Fruit fly (Drosophila melanogaster) whole organism, prepupa: ENCODE data around the gene CG42784.

Source experiments
- Blimp-1 ChIP-seq: fragments of 200-800 bp; sonication (Bioruptor generic); optimal IDR thresholded peaks from 3 replicates; lab custom pipeline; 2017; ENCODE audit warnings: missing biosample characterization, missing genetic modification characterization, mild to moderate bottlenecking, moderate library complexity, missing genetic modification reagents
- CG10631 ChIP-seq: fragments of 200-800 bp; sonication (Bioruptor generic); optimal IDR thresholded peaks from 2 replicates; lab custom pipeline; 2016; ENCODE audit warnings: missing biosample characterization, missing genetic modification characterization
- CG10669 ChIP-seq: fragments of 200-800 bp; sonication (Bioruptor generic); optimal IDR thresholded peaks from 3 replicates; lab custom pipeline; 2018; ENCODE audit warnings: missing biosample characterization, mild to moderate bottlenecking, missing genetic modification characterization, moderate library complexity
- CG11294 ChIP-seq: fragments of 200-800 bp; sonication (Bioruptor generic); IDR thresholded peaks from 2 replicates; pipeline ENCODE4 v1.3.6; 2022; ENCODE audit warnings: missing biosample characterization, missing genetic modification characterization
- CG11762 ChIP-seq: fragments of 200-800 bp; sonication (Bioruptor generic); optimal IDR thresholded peaks from 3 replicates; lab custom pipeline; 2016; ENCODE audit warnings: missing biosample characterization, missing genetic modification characterization; ENCODE audit not compliant: insufficient read depth
- CG11902 ChIP-seq: fragments of 200-800 bp; sonication (Bioruptor generic); optimal IDR thresholded peaks from 3 replicates; lab custom pipeline; 2016; ENCODE audit warnings: missing biosample characterization, missing genetic modification characterization
- CG15336 ChIP-seq: fragments of 200-800 bp; sonication (Bioruptor generic); IDR thresholded peaks from 2 replicates; pipeline ENCODE4 v1.3.6; 2022; ENCODE audit warnings: missing biosample characterization, missing genetic modification characterization
- CG1621 ChIP-seq: fragments of 200-800 bp; sonication (Bioruptor generic); optimal IDR thresholded peaks from 3 replicates; lab custom pipeline; 2018; ENCODE audit warnings: missing biosample characterization, mild to moderate bottlenecking, missing genetic modification characterization
- CG16779 ChIP-seq: fragments of 200-800 bp; sonication (Bioruptor generic); optimal IDR thresholded peaks from 3 replicates; lab custom pipeline; 2017; ENCODE audit warnings: missing biosample characterization, mild to moderate bottlenecking, missing genetic modification characterization
- CG3032 ChIP-seq: fragments of 200-800 bp; optimal IDR thresholded peaks from 2 replicates; lab custom pipeline; 2019; ENCODE audit warnings: missing biosample characterization, mild to moderate bottlenecking, missing genetic modification characterization, moderate library complexity
- CG3919 ChIP-seq: fragments of 200-800 bp; sonication (Bioruptor generic); optimal IDR thresholded peaks from 3 replicates; lab custom pipeline; 2016; ENCODE audit warnings: missing biosample characterization, missing genetic modification characterization
- CG4318 ChIP-seq: fragments of 200-800 bp; sonication (Bioruptor generic); optimal IDR thresholded peaks from 3 replicates; lab custom pipeline; 2017; ENCODE audit warnings: missing biosample characterization, mild to moderate bottlenecking, missing genetic modification characterization
- CG6163 ChIP-seq: fragments of 200-800 bp; sonication (Bioruptor generic); IDR thresholded peaks from 3 replicates; pipeline ENCODE4 v1.3.6; 2022; ENCODE audit warnings: missing biosample characterization, missing genetic modification characterization
- CG6792 ChIP-seq: fragments of 200-800 bp; sonication (Bioruptor generic); optimal IDR thresholded peaks from 3 replicates; lab custom pipeline; 2016; ENCODE audit warnings: missing biosample characterization, missing genetic modification characterization
- CG6854 ChIP-seq: fragments of 200-800 bp; sonication (Bioruptor generic); optimal IDR thresholded peaks from 2 replicates; lab custom pipeline; 2017; ENCODE audit warnings: missing biosample characterization, mild to moderate bottlenecking, missing genetic modification characterization
- CG7368 ChIP-seq: fragments of 200-800 bp; sonication (Bioruptor generic); optimal IDR thresholded peaks from 3 replicates; lab custom pipeline; 2016; ENCODE audit warnings: missing biosample characterization, missing genetic modification characterization
- CG8119 ChIP-seq: fragments of 200-800 bp; sonication (Bioruptor generic); IDR thresholded peaks from 3 replicates; pipeline ENCODE4 v1.3.6; 2022; ENCODE audit warnings: missing biosample characterization, missing genetic modification characterization
- CG8319 ChIP-seq: fragments of 200-800 bp; sonication (Bioruptor generic); optimal IDR thresholded peaks from 3 replicates; lab custom pipeline; 2016; ENCODE audit warnings: missing biosample characterization, missing genetic modification characterization
- CG8632 ChIP-seq: fragments of 200-800 bp; sonication (Bioruptor generic); optimal IDR thresholded peaks from 3 replicates; lab custom pipeline; 2016; ENCODE audit warnings: missing biosample characterization, missing genetic modification characterization
- CG9139 ChIP-seq: fragments of 200-800 bp; sonication (Bioruptor generic); optimal IDR thresholded peaks from 3 replicates; lab custom pipeline; 2017; ENCODE audit warnings: missing biosample characterization, mild to moderate bottlenecking, missing genetic modification characterization
- Eip75B ChIP-seq: fragments of 200-800 bp; sonication (Bioruptor generic); optimal IDR thresholded peaks from 3 replicates; lab custom pipeline; 2016; ENCODE audit warnings: missing biosample characterization, missing genetic modification characterization
- Eip78C ChIP-seq: fragments of 200-800 bp; sonication (Bioruptor generic); peaks from one replicate; lab custom pipeline; 2016; ENCODE audit warnings: missing biosample characterization, missing genetic modification characterization
- Eip93F ChIP-seq: fragments of 200-800 bp; sonication (Bioruptor generic); optimal IDR thresholded peaks from 2 replicates; lab custom pipeline; 2016; ENCODE audit warnings: missing biosample characterization, mild to moderate bottlenecking, missing genetic modification characterization
- Ets21C ChIP-seq: fragments of 200-800 bp; sonication (Bioruptor generic); optimal IDR thresholded peaks from 3 replicates; lab custom pipeline; 2016; ENCODE audit warnings: missing biosample characterization, missing genetic modification characterization
- Ets96B ChIP-seq: fragments of 200-800 bp; optimal IDR thresholded peaks from 2 replicates; lab custom pipeline; 2019; ENCODE audit warnings: missing biosample characterization, mild to moderate bottlenecking, missing genetic modification characterization, moderate library complexity
- Hr38 ChIP-seq: sonication (Bioruptor generic); optimal IDR thresholded peaks from 2 replicates; lab custom pipeline; 2016; ENCODE audit warnings: missing biosample characterization, missing genetic modification characterization
- Hr39 ChIP-seq: fragments of 200-800 bp; sonication (Bioruptor generic); optimal IDR thresholded peaks from 2 replicates; lab custom pipeline; 2016; ENCODE audit warnings: missing biosample characterization, missing genetic modification characterization
- Hr4 ChIP-seq: fragments of 200-800 bp; sonication (Bioruptor generic); optimal IDR thresholded peaks from 3 replicates; lab custom pipeline; 2016; ENCODE audit warnings: missing biosample characterization, missing genetic modification characterization
- Lpt ChIP-seq: fragments of 200-800 bp; sonication (Bioruptor generic); optimal IDR thresholded peaks from 3 replicates; lab custom pipeline; 2016; ENCODE audit warnings: missing biosample characterization, missing genetic modification characterization
- Met ChIP-seq: fragments of 200-800 bp; sonication (Bioruptor generic); optimal IDR thresholded peaks from 3 replicates; lab custom pipeline; 2016; ENCODE audit warnings: missing biosample characterization, missing genetic modification characterization
- OdsH ChIP-seq: fragments of 200-800 bp; sonication (Bioruptor generic); optimal IDR thresholded peaks from 3 replicates; lab custom pipeline; 2016; ENCODE audit warnings: missing biosample characterization, missing genetic modification characterization
- Sox102F ChIP-seq: fragments of 200-800 bp; sonication (Bioruptor generic); optimal IDR thresholded peaks from 2 replicates; lab custom pipeline; 2016; ENCODE audit warnings: missing biosample characterization, mild to moderate bottlenecking, missing genetic modification characterization
- Sox14 ChIP-seq: fragments of 200-800 bp; sonication (Bioruptor generic); optimal IDR thresholded peaks from 3 replicates; lab custom pipeline; 2016; ENCODE audit warnings: missing biosample characterization, missing genetic modification characterization
- Sox15 ChIP-seq: fragments of 200-800 bp; sonication (Bioruptor generic); optimal IDR thresholded peaks from 3 replicates; lab custom pipeline; 2016; ENCODE audit warnings: missing biosample characterization, missing genetic modification characterization
- acj6 ChIP-seq: fragments of 200-800 bp; sonication (Bioruptor generic); optimal IDR thresholded peaks from 3 replicates; lab custom pipeline; 2016; ENCODE audit warnings: missing biosample characterization, missing genetic modification characterization
- cyc ChIP-seq: fragments of 200-800 bp; sonication (Bioruptor generic); optimal IDR thresholded peaks from 3 replicates; lab custom pipeline; 2016; ENCODE audit warnings: missing biosample characterization, missing genetic modification characterization
- dac ChIP-seq: fragments of 200-800 bp; sonication (Bioruptor generic); optimal IDR thresholded peaks from 2 replicates; lab custom pipeline; 2017; ENCODE audit warnings: missing biosample characterization, mild to moderate bottlenecking, missing genetic modification characterization
- dsx ChIP-seq: fragments of 200-800 bp; optimal IDR thresholded peaks from 3 replicates; lab custom pipeline; 2019; ENCODE audit warnings: missing biosample characterization, mild to moderate bottlenecking, missing genetic modification characterization, moderate library complexity; ENCODE audit not compliant: poor library complexity, severe bottlenecking
- eg ChIP-seq: fragments of 200-800 bp; sonication (Bioruptor generic); IDR thresholded peaks from 3 replicates; pipeline ENCODE4 v1.3.6; 2022; ENCODE audit warnings: missing biosample characterization, missing genetic modification characterization
- esn ChIP-seq: fragments of 200-800 bp; sonication (Bioruptor generic); optimal IDR thresholded peaks from 2 replicates; lab custom pipeline; 2016; ENCODE audit warnings: missing biosample characterization, mild to moderate bottlenecking, missing genetic modification characterization, moderate library complexity
- fd59A ChIP-seq: fragments of 200-800 bp; sonication (Bioruptor generic); optimal IDR thresholded peaks from 2 replicates; lab custom pipeline; 2017; ENCODE audit warnings: missing biosample characterization, mild to moderate bottlenecking, missing genetic modification characterization, missing genetic modification reagents
- fd85E ChIP-seq: fragments of 200-800 bp; sonication (Bioruptor generic); optimal IDR thresholded peaks from 3 replicates; lab custom pipeline; 2016; ENCODE audit warnings: missing biosample characterization, missing genetic modification characterization
- fkh ChIP-seq: fragments of 200-800 bp; sonication (Bioruptor generic); optimal IDR thresholded peaks from 3 replicates; lab custom pipeline; 2017; ENCODE audit warnings: missing biosample characterization, mild to moderate bottlenecking, missing genetic modification characterization, moderate library complexity
- lz ChIP-seq: fragments of 200-800 bp; sonication (Bioruptor generic); optimal IDR thresholded peaks from 3 replicates; lab custom pipeline; 2016; ENCODE audit warnings: missing biosample characterization, missing genetic modification characterization
- pdm3 ChIP-seq: fragments of 200-800 bp; sonication (Bioruptor generic); optimal IDR thresholded peaks from 3 replicates; lab custom pipeline; 2016; ENCODE audit warnings: missing biosample characterization, missing genetic modification characterization
- salr ChIP-seq, 2 experiments: fragments of 200-800 bp; sonication (Bioruptor generic); optimal IDR thresholded peaks; 3 replicates each; lab custom pipeline; 2016 to 2018; ENCODE audit warnings: missing biosample characterization in 2 of 2, missing genetic modification characterization in 2 of 2, mild to moderate bottlenecking in 1 of 2
- spab ChIP-seq: fragments of 200-800 bp; sonication (Bioruptor generic); optimal IDR thresholded peaks from 2 replicates; lab custom pipeline; 2017; ENCODE audit warnings: missing biosample characterization, mild to moderate bottlenecking, missing genetic modification characterization, missing genetic modification reagents
- svp ChIP-seq: fragments of 200-800 bp; sonication (Bioruptor generic); peaks from one replicate; lab custom pipeline; 2016; ENCODE audit warnings: missing biosample characterization, missing genetic modification characterization
- topi ChIP-seq: fragments of 200-800 bp; sonication (Bioruptor generic); optimal IDR thresholded peaks from 3 replicates; lab custom pipeline; 2016; ENCODE audit warnings: missing biosample characterization, missing genetic modification characterization

Gene CG42784

dm6 chr2L:13387255-13387654, 28.0 kb upstream of the CG42784 start, which contains the start of the genes Ing5 and CG7099 (continued):
- TF ChIP-seq fd59A (GFP tag; lab: Kevin White, UChicago) (peak; percentile 84), pdm3 (GFP tag; lab: Kevin White, UChicago) (peak; percentile 95), lz (peak; percentile 96), CG11762 (GFP tag; lab: Kevin White, UChicago) (peak; percentile 92), Blimp-1 (peak; percentile 78), topi (GFP tag; lab: Kevin White, UChicago) (peak; percentile 95), eg (GFP tag; lab: Robert Waterston, UW) (peak; percentile 96), cyc (GFP tag; lab: Kevin White, UChicago) (peak; percentile 95), CG11294 (peak; percentile 90), Hr38 (peak; percentile 19), CG3919 (GFP tag; lab: Kevin White, UChicago) (peak; percentile 96), Sox14 (GFP tag; lab: Kevin White, UChicago) (peak; percentile 95)

dm6 chr2L:13394903-13395302, 20.3 kb upstream of the CG42784 start, which contains the start of gene RpL24:
RpL24 (minus strand) TSS chr2L:13395131.
- TF ChIP-seq CG10669 (GFP tag; lab: Kevin White, UChicago) (peak; percentile 78), CG9139 (peak; percentile 87), CG16779 (tag; lab: Kevin White, UChicago) (peak; percentile 82), Hr38 (no peak), Eip78C (GFP tag; lab: Kevin White, UChicago) (peak; percentile 96), Blimp-1 (peak; percentile 75), Hr39 (peak; percentile 73), Hr4 (no peak), Ets21C (GFP tag; lab: Kevin White, UChicago) (no peak), CG15336 (GFP tag; lab: Robert Waterston, UW) (no peak), CG3032 (tag; lab: Kevin White, UChicago) (peak; percentile 65), lz (peak; percentile 90), CG8632 (GFP tag; lab: Kevin White, UChicago) (peak; percentile 77), Met (GFP tag; lab: Kevin White, UChicago) (peak; percentile 91), CG6854 (GFP tag; lab: Kevin White, UChicago) (peak; percentile 98), esn (GFP tag; lab: Kevin White, UChicago) (peak; percentile 93), CG8319 (GFP tag; lab: Kevin White, UChicago) (peak; percentile 73), Ets96B (tag; lab: Kevin White, UChicago) (peak; percentile 56), spab (GFP tag; lab: Kevin White, UChicago) (peak; percentile 70), CG11762 (GFP tag; lab: Kevin White, UChicago) (peak; percentile 76), Eip93F (GFP tag; lab: Kevin White, UChicago) (peak; percentile 23), OdsH (GFP tag; lab: Kevin White, UChicago) (peak; percentile 82), dsx (GFP tag; lab: Kevin White, UChicago) (no peak), CG11294 (peak; percentile 18; the same call in 1 of the 2 replicates), CG6163 (GFP tag; lab: Robert Waterston, UW) (peak; percentile 94), CG11902 (GFP tag; lab: Kevin White, UChicago) (peak; percentile 36), salr (GFP tag; optimal IDR thresholded peaks at IDR 0.05; lab: Kevin White, UChicago) (peak; percentile 19 to 91), Eip75B (GFP tag; lab: Kevin White, UChicago) (peak; percentile 89), CG6792 (GFP tag; lab: Kevin White, UChicago) (peak; percentile 78), Sox102F (peak; percentile 91), CG4318 (GFP tag; lab: Kevin White, UChicago) (no peak), Lpt (GFP tag; lab: Kevin White, UChicago) (peak; percentile 23), Sox15 (peak; percentile 1), dac (peak; percentile 75), CG8119 (GFP tag; lab: Robert Waterston, UW) (no peak), CG1621 (tag; lab: Kevin White, UChicago) (peak; percentile 73), fd85E (GFP tag; lab: Kevin White, UChicago) (peak; percentile 90), fkh (GFP tag; lab: Kevin White, UChicago) (no peak), svp (GFP tag; lab: Kevin White, UChicago) (no peak), CG7368 (GFP tag; lab: Kevin White, UChicago) (peak; percentile 91), pdm3 (GFP tag; lab: Kevin White, UChicago) (peak; percentile 85), acj6 (peak; percentile 85), cyc (GFP tag; lab: Kevin White, UChicago) (peak; percentile 84), CG10631 (GFP tag; lab: Kevin White, UChicago) (no peak), topi (GFP tag; lab: Kevin White, UChicago) (peak; percentile 90), Sox14 (GFP tag; lab: Kevin White, UChicago) (peak; percentile 72)
